Worm (Caenorhabditis elegans) whole organism, midembryonic: ENCODE data around the gene mob-2.

Experiments used
- T22C8.4 ChIP-seq: fragments of 200-800 bp; sonication (Bioruptor generic); IDR thresholded peaks from 2 replicates; pipeline ENCODE4 v1.3.6; 2022; ENCODE audit warnings: missing genetic modification characterization, missing compliant biosample characterization
- cog-1 ChIP-seq: sonication (generic microtip); optimal IDR thresholded peaks from 2 replicates; lab custom pipeline; 2016; ENCODE audit warnings: missing genetic modification characterization, missing compliant biosample characterization
- flt-1 ChIP-seq: fragments of 200-800 bp; sonication (Bioruptor generic); IDR thresholded peaks from 2 replicates; pipeline ENCODE4 v1.3.6; 2022; ENCODE audit warnings: missing genetic modification characterization, missing compliant biosample characterization
- klf-2 ChIP-seq: fragments of 200-800 bp; sonication (Bioruptor generic); conservative IDR thresholded peaks from 2 replicates; pipeline ENCODE4 v1.3.6; 2022; ENCODE audit warnings: missing genetic modification reagents, missing genetic modification characterization, missing compliant biosample characterization
- med-1 ChIP-seq: sonication (generic microtip); optimal IDR thresholded peaks from 2 replicates; lab custom pipeline; 2017; ENCODE audit warnings: missing genetic modification characterization, mild to moderate bottlenecking, missing compliant biosample characterization, antibody characterized with exemption, missing genetic modification reagents; ENCODE audit not compliant: insufficient read depth
- tab-1 ChIP-seq: fragments of 200-800 bp; sonication (Bioruptor generic); IDR thresholded peaks from 2 replicates; pipeline ENCODE4 v1.3.6; 2022; ENCODE audit warnings: missing genetic modification characterization, missing compliant biosample characterization
- ztf-23 ChIP-seq: fragments of 200-800 bp; sonication (Bioruptor generic); IDR thresholded peaks from 2 replicates; pipeline ENCODE4 v1.3.6; 2022; ENCODE audit warnings: missing genetic modification reagents, missing genetic modification characterization, missing compliant biosample characterization
- ztf-29 ChIP-seq: fragments of 200-800 bp; sonication (Bioruptor generic); IDR thresholded peaks from 2 replicates; pipeline ENCODE4 v1.3.6; 2022; ENCODE audit warnings: missing genetic modification reagents, missing genetic modification characterization, missing compliant biosample characterization

DNA sequence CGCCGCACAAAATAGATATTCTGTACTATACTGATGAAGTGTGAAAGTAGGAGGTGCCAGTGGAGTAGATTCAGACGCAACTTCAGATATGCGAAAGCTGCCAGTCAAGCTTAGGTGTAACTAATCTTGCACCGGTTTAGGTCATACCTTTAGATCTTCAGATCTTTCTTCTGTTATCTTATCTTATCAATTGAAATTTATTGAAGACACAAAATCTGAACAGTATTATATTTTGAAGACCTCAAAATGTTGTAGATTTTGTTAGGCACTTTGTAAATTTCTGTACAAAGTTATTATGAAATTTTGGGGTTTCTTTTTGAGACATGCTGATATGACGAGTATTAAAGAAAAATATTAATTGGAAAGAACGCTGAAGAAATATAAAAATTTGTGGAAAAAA lies 57.2 kb downstream of the mob-2 start:
- TF ChIP-seq klf-2 (GFP tag; lab: Robert Waterston, UW), result no peak
- no peak for TF ChIP-seq ztf-29 (GFP tag; lab: Robert Waterston, UW)
- no peak for TF ChIP-seq T22C8.4
- TF ChIP-seq tab-1, result no peak
- no peak for TF ChIP-seq ztf-23
- no peak for TF ChIP-seq cog-1
- TF ChIP-seq med-1 (GFP tag; lab: Kevin White, UChicago), result no peak
- no peak for TF ChIP-seq flt-1 (GFP tag; lab: Robert Waterston, UW)
